Worm (Caenorhabditis elegans): ENCODE data around the gene C32D5.14.
A peak's percentile ranks its signal among the peaks of the same experiment; 100 is the strongest.

Gene C32D5.14

DNA sequence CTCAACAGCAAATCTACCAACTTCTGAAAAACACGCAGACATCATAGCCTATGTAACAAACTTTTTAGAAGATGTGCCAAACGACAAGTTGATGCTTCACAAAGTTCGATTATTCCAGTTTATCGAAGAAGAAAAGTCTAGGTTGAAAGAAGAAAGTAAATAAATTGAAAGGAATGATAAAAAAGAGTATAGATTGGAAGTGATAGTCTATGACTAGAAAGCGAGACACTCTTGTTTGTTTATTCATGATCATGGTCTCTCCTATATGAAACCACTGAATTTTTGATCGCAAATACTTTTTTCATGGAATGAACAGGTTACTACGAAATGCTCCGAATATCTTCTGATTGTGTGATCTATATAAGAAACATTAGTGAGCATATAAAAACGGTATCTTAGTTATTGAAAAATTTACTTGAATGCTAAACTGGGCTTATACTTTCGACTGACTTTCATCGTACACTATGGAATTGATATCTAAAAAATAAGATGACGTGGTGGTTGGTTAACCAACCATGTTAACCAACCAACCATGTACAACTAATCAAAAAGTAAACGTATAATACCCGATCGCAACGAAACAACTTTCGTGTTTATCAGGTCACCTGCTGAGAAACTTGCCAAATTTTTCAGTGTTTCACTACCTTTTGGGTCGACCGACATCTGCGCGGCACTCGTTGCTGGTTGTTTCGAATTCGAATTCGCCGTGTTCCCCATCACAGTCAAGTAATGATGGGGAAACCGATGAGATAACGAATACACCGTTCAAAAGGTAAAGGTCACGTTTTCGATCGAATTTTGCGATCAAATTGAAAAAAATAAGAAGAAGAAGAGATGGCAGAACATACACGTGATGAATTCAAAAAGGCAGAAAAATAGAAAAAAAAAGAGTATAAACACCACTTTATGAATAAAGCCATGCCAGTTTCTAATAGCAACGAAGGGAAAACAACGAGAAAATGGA, 10.2 kb downstream of the C32D5.14 start, which contains the start of gene C32D5.8 (continued):
- TF ChIP-seq zfp-3 (GFP tag; conservative IDR thresholded peaks at IDR 0.05) (no peak), daf-12 (tag; optimal IDR thresholded peaks at IDR 0.05) (no peak), mxl-2 (GFP tag; conservative IDR thresholded peaks at IDR 0.05) (no peak), tag-97 (GFP tag; IDR thresholded peaks at IDR 0.05) (no peak), F26F4.8 (GFP tag; conservative IDR thresholded peaks at IDR 0.05) (no peak), dpl-1 (GFP tag; optimal IDR thresholded peaks at IDR 0.05) (no peak), ceh-62 (tag; optimal IDR thresholded peaks at IDR 0.05) (no peak), lim-7 (GFP tag; IDR thresholded peaks at IDR 0.05) (no peak), nhr-28 (tag; optimal IDR thresholded peaks at IDR 0.05) (peak; percentile 11), snpc-4 (tag; optimal IDR thresholded peaks at IDR 0.05) (no peak), T26A8.4 (GFP tag; IDR thresholded peaks at IDR 0.05) (no peak)

DNA sequence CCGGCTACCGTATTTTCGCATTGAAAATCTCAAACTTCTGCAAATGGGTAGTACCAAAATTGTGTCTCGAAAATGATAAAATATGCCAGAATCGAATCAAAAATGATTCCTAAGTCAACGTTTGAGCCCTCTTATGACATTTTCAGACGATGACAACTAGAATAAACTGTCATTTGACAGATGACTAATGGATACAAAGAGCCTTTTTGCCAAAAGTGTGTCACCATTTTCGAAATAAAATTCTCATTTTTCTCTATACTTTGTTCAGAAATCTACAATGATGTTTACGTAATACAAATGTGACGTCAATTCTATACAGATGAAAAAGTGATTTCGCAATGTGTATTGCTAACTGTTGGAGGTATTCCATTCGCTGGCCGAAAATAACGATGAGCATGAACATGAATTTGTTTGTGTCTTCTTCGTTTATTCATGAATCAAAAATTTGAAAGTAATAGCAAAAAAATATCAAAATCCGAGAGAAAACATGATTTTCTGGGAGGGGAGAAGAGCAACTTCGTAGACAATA, 11.3 kb downstream of the C32D5.14 start:
- TF ChIP-seq tag-97 (GFP tag; IDR thresholded peaks at IDR 0.05), result no peak
- TF ChIP-seq lin-38 (GFP tag; IDR thresholded peaks at IDR 0.05), result peak; percentile 66
- TF ChIP-seq unc-62 (GFP tag; optimal IDR thresholded peaks at IDR 0.05 in 1 of 2), result peak in 1 of 2 experiments; percentile 80
- peak; percentile 34 for TF ChIP-seq unc-62 (tag; optimal IDR thresholded peaks at IDR 0.05)
- no peak for TF ChIP-seq ceh-32 (tag; optimal IDR thresholded peaks at IDR 0.05; ENCODE audit: poor library complexity)
- TF ChIP-seq nhr-10 (tag; optimal IDR thresholded peaks at IDR 0.05), result no peak
- no peak for TF ChIP-seq F49E8.2 (tag; optimal IDR thresholded peaks at IDR 0.05; ENCODE audit: borderline replicate concordance)
- TF ChIP-seq nhr-102 (tag; optimal IDR thresholded peaks at IDR 0.05), result peak; percentile 76
- peak; percentile 93 for TF ChIP-seq ama-1 (optimal IDR thresholded peaks at IDR 0.05)
- TF ChIP-seq madf-5 (GFP tag; IDR thresholded peaks at IDR 0.05), result peak in 1 of 2 experiments; percentile 65; a peak in 1 of 4 replicates
- TF ChIP-seq dpl-1 (GFP tag; optimal IDR thresholded peaks at IDR 0.05), result peak; percentile 31
- peak; percentile 4 for TF ChIP-seq rbr-2 (tag; optimal IDR thresholded peaks at IDR 0.05)
- no peak for TF ChIP-seq ceh-44 (GFP tag; IDR thresholded peaks at IDR 0.05)
- peak; percentile 86 for TF ChIP-seq mdt-29 (GFP tag; IDR thresholded peaks at IDR 0.05)
- peak; percentile 71 for TF ChIP-seq hmg-1.1 (GFP tag; IDR thresholded peaks at IDR 0.05)
- TF ChIP-seq mxl-3 (GFP tag; optimal IDR thresholded peaks at IDR 0.05), result peak; percentile 18
- TF ChIP-seq F37D6.2 (tag; optimal IDR thresholded peaks at IDR 0.05), result peak; percentile 20
- peak; percentile 50 for TF ChIP-seq spr-3 (GFP tag; optimal IDR thresholded peaks at IDR 0.05)
- no peak for TF ChIP-seq duxl-1 (tag; optimal IDR thresholded peaks at IDR 0.05; ENCODE audit: poor library complexity)
- TF ChIP-seq zip-2 (tag; optimal IDR thresholded peaks at IDR 0.05), result peak; percentile 46
- TF ChIP-seq nhr-6 (tag; optimal IDR thresholded peaks at IDR 0.05), result peak; percentile 82
- no peak for TF ChIP-seq jun-1 (tag; optimal IDR thresholded peaks at IDR 0.05)
- no peak for TF ChIP-seq R02D3.7 (tag; optimal IDR thresholded peaks at IDR 0.05)
- TF ChIP-seq nhr-42 (GFP tag; IDR thresholded peaks at IDR 0.05), result no peak
- peak; percentile 29; the same call in 1 of the 2 replicates for TF ChIP-seq egl-43 (GFP tag; IDR thresholded peaks at IDR 0.05)
- no peak for TF ChIP-seq Y105C5A.15 (GFP tag; IDR thresholded peaks at IDR 0.05)
- peak; percentile 80 for TF ChIP-seq nhr-77 (tag; optimal IDR thresholded peaks at IDR 0.05)
- TF ChIP-seq hlh-30 (tag; optimal IDR thresholded peaks at IDR 0.05; ENCODE audit: insufficient read depth), result peak; percentile 61
- TF ChIP-seq ztf-7 (tag; optimal IDR thresholded peaks at IDR 0.05), result peak; percentile 64
- TF ChIP-seq ztf-11 (tag; optimal IDR thresholded peaks at IDR 0.05), result no peak
- TF ChIP-seq nhr-237 (tag; optimal IDR thresholded peaks at IDR 0.05), result no peak
- TF ChIP-seq daf-16 (GFP tag; optimal IDR thresholded peaks at IDR 0.05), result peak; percentile 16 to 76
- peak; percentile 89 for TF ChIP-seq daf-16 (tag; optimal IDR thresholded peaks at IDR 0.05)
- TF ChIP-seq T26A8.4 (GFP tag; IDR thresholded peaks at IDR 0.05), result peak; percentile 94
- no peak for TF ChIP-seq zfp-2 (tag; optimal IDR thresholded peaks at IDR 0.05)
- TF ChIP-seq hif-1 (tag; optimal IDR thresholded peaks at IDR 0.05), result peak in 1 of 2 experiments; percentile 56
- TF ChIP-seq snpc-1.2 (GFP tag; IDR thresholded peaks at IDR 0.05), result peak; percentile 65
- peak; percentile 55; the same call in 1 of the 2 replicates for TF ChIP-seq saeg-2 (GFP tag; IDR thresholded peaks at IDR 0.05)
- peak; percentile 74 for TF ChIP-seq nhr-11 (tag; optimal IDR thresholded peaks at IDR 0.05)
- peak; percentile 74 for TF ChIP-seq php-3 (GFP tag; IDR thresholded peaks at IDR 0.05)
